Worm (Caenorhabditis elegans) whole organism, early embryonic: Measurements from ENCODE around the gene F14E5.2.
A peak's percentile ranks its signal among the peaks of the same experiment; 100 is the strongest.

Source experiments
- B0310.2 ChIP-seq: sonication (generic microtip); optimal IDR thresholded peaks from 2 replicates; lab custom pipeline; 2016; ENCODE audit warnings: mild to moderate bottlenecking, missing genetic modification characterization, missing compliant biosample characterization
- F13C5.2 ChIP-seq: sonication (generic microtip); optimal IDR thresholded peaks from 2 replicates; lab custom pipeline; 2017; ENCODE audit warnings: mild to moderate bottlenecking, missing genetic modification characterization, inconsistent platforms, missing compliant biosample characterization
- aly-1 ChIP-seq: sonication (generic microtip); optimal IDR thresholded peaks from 2 replicates; lab custom pipeline; 2016; ENCODE audit warnings: missing genetic modification characterization, missing compliant biosample characterization
- ama-1 ChIP-seq: fragments of 150-350 bp; optimal IDR thresholded peaks from 2 replicates; lab custom pipeline; 2014
- ceh-13 ChIP-seq: fragments of 200-800 bp; sonication (Bioruptor generic); optimal IDR thresholded peaks from 2 replicates; lab custom pipeline; 2018; ENCODE audit warnings: mild to moderate bottlenecking, missing genetic modification characterization, missing compliant biosample characterization
- ceh-36 ChIP-seq: sonication (generic microtip); optimal IDR thresholded peaks from 2 replicates; lab custom pipeline; 2016; ENCODE audit warnings: missing genetic modification characterization, inconsistent platforms, missing compliant biosample characterization
- ets-7 ChIP-seq: sonication (generic microtip); optimal IDR thresholded peaks from 2 replicates; lab custom pipeline; 2016; ENCODE audit warnings: missing genotype, missing genetic modification characterization, missing compliant biosample characterization
- flt-1 ChIP-seq: fragments of 200-800 bp; sonication (Bioruptor generic); IDR thresholded peaks from 2 replicates; pipeline ENCODE4 v1.3.6; 2022; ENCODE audit warnings: missing genetic modification characterization, missing compliant biosample characterization
- hmbx-1 ChIP-seq: sonication (generic microtip); optimal IDR thresholded peaks from 2 replicates; lab custom pipeline; 2016; ENCODE audit warnings: mild to moderate bottlenecking, missing genetic modification characterization, missing compliant biosample characterization
- hmg-4 ChIP-seq: fragments of 200-800 bp; sonication (Bioruptor generic); optimal IDR thresholded peaks from 2 replicates; lab custom pipeline; 2018; ENCODE audit warnings: mild to moderate bottlenecking, missing genetic modification characterization, missing compliant biosample characterization
- hnd-1 ChIP-seq: sonication (generic microtip); optimal IDR thresholded peaks from 2 replicates; lab custom pipeline; 2016; ENCODE audit warnings: missing genetic modification characterization, missing compliant biosample characterization
- pes-1 ChIP-seq: fragments of 200-800 bp; sonication (Bioruptor generic); IDR thresholded peaks from 2 replicates; pipeline ENCODE4 v1.3.6; 2022; ENCODE audit warnings: missing genetic modification reagents, missing genetic modification characterization, missing compliant biosample characterization
- scrt-1 ChIP-seq: fragments of 200-800 bp; sonication (Bioruptor generic); IDR thresholded peaks from 2 replicates; pipeline ENCODE4 v1.3.6; 2022; ENCODE audit warnings: missing genetic modification characterization, missing compliant biosample characterization
- sea-1 ChIP-seq: fragments of 200-800 bp; sonication (Bioruptor generic); conservative IDR thresholded peaks from 2 replicates; pipeline ENCODE4 v1.3.6; 2022; ENCODE audit warnings: missing genetic modification characterization, missing compliant biosample characterization
- tbx-11 ChIP-seq: fragments of 200-800 bp; sonication (Bioruptor generic); IDR thresholded peaks from 2 replicates; pipeline ENCODE4 v1.3.6; 2022; ENCODE audit warnings: missing genetic modification characterization, missing compliant biosample characterization
- tbx-37 ChIP-seq: fragments of 200-800 bp; sonication (Bioruptor generic); conservative IDR thresholded peaks from 2 replicates; pipeline ENCODE4 v1.3.6; 2022; ENCODE audit warnings: missing genetic modification reagents, missing genetic modification characterization, missing compliant biosample characterization
- tra-4 ChIP-seq: sonication (generic microtip); optimal IDR thresholded peaks from 2 replicates; lab custom pipeline; 2017; ENCODE audit warnings: missing genetic modification characterization, missing compliant biosample characterization

The F14E5.2 gene

DNA sequence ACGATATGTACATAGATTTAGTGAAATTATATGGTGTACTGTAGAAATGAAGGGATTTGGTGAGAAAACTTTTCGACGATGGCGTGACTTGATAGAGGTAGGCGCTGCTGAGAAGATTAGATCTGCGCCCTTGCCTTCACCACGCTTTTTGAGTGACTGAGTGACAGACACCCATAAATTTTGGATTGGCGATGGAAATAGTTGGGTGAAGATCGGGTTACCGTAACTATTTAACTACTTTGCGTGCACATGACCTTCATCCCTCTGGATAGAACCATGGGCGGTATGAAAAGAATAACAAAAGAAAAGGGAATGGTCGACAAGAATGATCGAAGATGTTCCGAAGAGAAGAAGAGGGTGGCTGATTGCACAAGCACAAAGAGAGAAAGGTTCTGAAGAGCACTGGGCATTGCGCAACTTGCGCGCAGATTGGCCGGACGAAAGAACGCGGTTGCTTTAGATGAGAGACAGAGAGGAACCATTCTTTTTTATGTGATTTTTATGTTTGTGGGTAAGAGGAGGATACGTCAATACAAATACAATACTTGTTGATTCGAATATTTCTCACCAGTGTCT is 13.1 kb downstream of the F14E5.2 start:
- TF ChIP-seq flt-1 (GFP tag; lab: Robert Waterston, UW): no peak
- TF ChIP-seq hmg-4 (GFP tag; lab: Kevin White, UChicago): peak; percentile 21

DNA sequence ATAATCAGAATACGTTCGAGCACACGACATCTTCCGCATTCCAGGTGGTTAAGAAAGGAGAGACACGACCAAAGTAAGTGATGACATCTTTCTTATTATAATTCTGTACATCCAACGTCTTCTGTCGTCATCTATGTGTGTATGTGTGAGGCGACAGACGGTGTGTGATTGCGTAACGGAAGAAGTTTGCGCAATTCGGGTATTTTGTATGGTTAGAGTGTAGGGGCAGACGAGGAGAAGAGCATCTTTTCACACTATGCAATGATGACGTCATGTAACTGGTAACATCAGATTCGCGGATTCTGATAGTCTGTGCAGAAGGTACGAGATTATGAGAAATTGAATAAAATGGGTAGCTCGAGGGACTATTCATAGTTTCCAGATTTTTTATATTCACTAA is 13.6 kb downstream of the F14E5.2 start:
- TF ChIP-seq B0310.2 (tag; lab: Kevin White, UChicago) (no peak), hnd-1 (tag; lab: Kevin White, UChicago) (no peak), ets-7 (no peak), sea-1 (GFP tag; lab: Robert Waterston, UW) (no peak), ceh-36 (no peak), aly-1 (no peak), scrt-1 (GFP tag; lab: Robert Waterston, UW) (no peak), tra-4 (tag; lab: Kevin White, UChicago) (no peak), tbx-37 (GFP tag; lab: Robert Waterston, UW) (no peak), pes-1 (no peak), hmg-4 (GFP tag; lab: Kevin White, UChicago) (no peak), tbx-11 (GFP tag; lab: Robert Waterston, UW) (no peak), F13C5.2 (no peak), flt-1 (GFP tag; lab: Robert Waterston, UW) (no peak), ama-1 (lab: Kevin White, UChicago) (no peak), hmbx-1 (tag; lab: Kevin White, UChicago) (no peak), ceh-13 (GFP tag; lab: Kevin White, UChicago) (no peak)

DNA sequence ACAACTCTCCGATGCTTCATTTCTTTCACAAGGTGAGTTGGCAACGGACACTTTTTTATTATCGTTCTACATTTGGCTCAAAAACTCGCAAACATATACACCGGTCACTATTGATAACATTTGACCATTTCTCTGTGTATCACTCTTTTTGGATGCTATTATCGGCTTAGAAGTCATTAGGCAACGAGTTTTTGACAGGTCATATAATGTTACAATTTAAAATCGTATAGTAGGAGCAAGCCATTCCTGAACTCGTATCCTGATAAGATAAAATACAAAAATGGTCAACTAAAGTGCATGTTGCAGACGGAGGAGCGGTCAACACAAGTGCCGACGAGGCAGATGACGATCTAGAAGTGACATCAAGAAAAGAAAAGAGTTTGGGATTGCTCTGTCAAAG is 15.7 kb downstream of the F14E5.2 start:
- TF ChIP-seq tbx-37 (GFP tag; lab: Robert Waterston, UW): no peak
- no peak for TF ChIP-seq flt-1 (GFP tag; lab: Robert Waterston, UW)
- no peak for TF ChIP-seq ama-1 (lab: Kevin White, UChicago)
- no peak for TF ChIP-seq F13C5.2
- no peak for TF ChIP-seq hnd-1 (tag; lab: Kevin White, UChicago)
- no peak for TF ChIP-seq sea-1 (GFP tag; lab: Robert Waterston, UW)
- no peak for TF ChIP-seq ets-7
- no peak for TF ChIP-seq B0310.2 (tag; lab: Kevin White, UChicago)
- no peak for TF ChIP-seq ceh-36

DNA sequence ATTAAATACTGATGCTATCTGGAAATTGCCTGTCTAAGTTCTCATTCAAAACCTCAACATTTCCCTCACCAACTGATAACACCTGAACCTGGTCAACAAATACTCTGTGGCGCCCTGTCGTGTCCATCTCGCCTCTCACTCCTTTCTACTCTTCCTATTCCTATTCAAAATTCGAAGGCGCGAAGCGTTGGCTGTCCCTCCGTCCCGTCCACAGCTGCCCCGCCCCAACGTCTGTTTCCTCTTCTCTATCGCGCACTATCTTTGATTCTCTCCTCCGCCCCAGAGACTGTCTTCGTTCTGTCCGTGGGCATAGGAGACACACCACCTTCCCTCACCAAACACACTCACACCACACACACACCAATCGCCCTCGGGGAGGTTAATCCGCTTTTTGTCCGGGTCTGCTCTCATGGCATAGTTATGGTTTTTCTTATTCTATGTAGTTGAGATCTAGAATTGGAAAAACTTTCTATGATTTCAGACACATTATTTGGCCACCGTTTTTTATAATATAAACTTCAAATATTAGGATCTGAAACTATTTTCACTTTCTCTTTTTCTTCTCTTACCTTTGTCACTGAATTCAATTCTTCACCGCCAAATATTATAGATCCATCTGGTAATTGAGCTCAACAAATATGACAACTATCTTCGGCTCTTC is 16.5 kb downstream of the F14E5.2 start, which contains the start of gene efl-3:
Gene efl-3 (plus strand): TSS at position 611 of the 661 bp plus-strand sequence.
- no peak for TF ChIP-seq tra-4 (tag; lab: Kevin White, UChicago)
- TF ChIP-seq B0310.2 (tag; lab: Kevin White, UChicago): no peak
- TF ChIP-seq F13C5.2: no peak
- 0 out of 2 replicates have a peak, but pooled peaks have one; percentile 58 for TF ChIP-seq scrt-1 (GFP tag; lab: Robert Waterston, UW)
- TF ChIP-seq sea-1 (GFP tag; lab: Robert Waterston, UW): no peak
- TF ChIP-seq tbx-37 (GFP tag; lab: Robert Waterston, UW): no peak
- TF ChIP-seq ceh-13 (GFP tag; lab: Kevin White, UChicago): no peak
- TF ChIP-seq pes-1: no peak
- TF ChIP-seq hmg-4 (GFP tag; lab: Kevin White, UChicago): peak; percentile 63
- no peak for TF ChIP-seq tbx-11 (GFP tag; lab: Robert Waterston, UW)
- no peak for TF ChIP-seq ama-1 (lab: Kevin White, UChicago)
- peak; percentile 43 for TF ChIP-seq aly-1
- no peak for TF ChIP-seq flt-1 (GFP tag; lab: Robert Waterston, UW)
- no peak for TF ChIP-seq hnd-1 (tag; lab: Kevin White, UChicago)
- TF ChIP-seq ets-7: no peak
- no peak for TF ChIP-seq hmbx-1 (tag; lab: Kevin White, UChicago)
- peak; percentile 21 for TF ChIP-seq ceh-36

DNA sequence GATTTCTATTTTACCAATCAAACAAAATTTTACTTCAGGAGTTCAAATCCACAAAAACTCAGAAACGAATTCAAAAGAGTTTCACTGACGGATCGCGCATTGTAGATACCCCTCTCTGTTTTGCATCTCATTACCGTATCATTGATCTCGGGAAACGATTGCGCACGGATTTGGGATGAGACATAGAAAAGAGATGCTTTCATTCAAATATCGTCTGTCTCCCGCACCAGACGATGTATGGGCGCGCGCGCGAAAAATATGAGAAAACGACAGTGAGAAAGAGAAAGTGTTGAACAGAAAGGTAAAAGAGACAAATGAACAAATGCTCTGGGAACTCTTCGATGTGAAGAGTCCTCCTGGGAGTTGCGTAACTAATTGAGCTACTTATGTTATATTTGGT is 17.7 kb downstream of the F14E5.2 start:
- TF ChIP-seq tbx-37 (GFP tag; lab: Robert Waterston, UW) (no peak), B0310.2 (tag; lab: Kevin White, UChicago) (no peak), hmbx-1 (tag; lab: Kevin White, UChicago) (no peak), sea-1 (GFP tag; lab: Robert Waterston, UW) (no peak), flt-1 (GFP tag; lab: Robert Waterston, UW) (no peak), tra-4 (tag; lab: Kevin White, UChicago) (no peak)

DNA sequence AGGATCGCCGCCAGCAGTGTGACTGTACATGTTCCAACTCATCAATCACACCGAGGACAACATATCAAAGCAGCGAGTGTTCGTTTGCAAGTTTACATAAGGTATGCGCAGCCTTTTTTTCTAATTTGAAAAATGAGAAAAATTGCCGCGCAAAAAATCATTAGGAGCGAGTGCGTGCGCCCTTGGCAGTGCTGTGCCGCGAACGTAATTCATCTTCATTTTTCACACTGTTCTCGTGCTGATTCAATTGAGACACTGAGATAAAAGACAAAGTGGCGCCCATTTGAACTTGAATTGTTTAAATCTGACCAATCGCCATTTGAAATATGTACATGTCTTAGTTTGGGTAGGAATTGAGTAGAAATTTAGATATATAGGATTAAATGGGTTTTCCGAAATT is 19.1 kb downstream of the F14E5.2 start:
- TF ChIP-seq tbx-11 (GFP tag; lab: Robert Waterston, UW) (no peak), sea-1 (GFP tag; lab: Robert Waterston, UW) (no peak), aly-1 (no peak), hmg-4 (GFP tag; lab: Kevin White, UChicago) (no peak), tbx-37 (GFP tag; lab: Robert Waterston, UW) (no peak), hmbx-1 (tag; lab: Kevin White, UChicago) (no peak), ama-1 (lab: Kevin White, UChicago) (no peak), pes-1 (no peak), tra-4 (tag; lab: Kevin White, UChicago) (no peak), scrt-1 (GFP tag; lab: Robert Waterston, UW) (no peak), B0310.2 (tag; lab: Kevin White, UChicago) (no peak), flt-1 (GFP tag; lab: Robert Waterston, UW) (no peak)

DNA sequence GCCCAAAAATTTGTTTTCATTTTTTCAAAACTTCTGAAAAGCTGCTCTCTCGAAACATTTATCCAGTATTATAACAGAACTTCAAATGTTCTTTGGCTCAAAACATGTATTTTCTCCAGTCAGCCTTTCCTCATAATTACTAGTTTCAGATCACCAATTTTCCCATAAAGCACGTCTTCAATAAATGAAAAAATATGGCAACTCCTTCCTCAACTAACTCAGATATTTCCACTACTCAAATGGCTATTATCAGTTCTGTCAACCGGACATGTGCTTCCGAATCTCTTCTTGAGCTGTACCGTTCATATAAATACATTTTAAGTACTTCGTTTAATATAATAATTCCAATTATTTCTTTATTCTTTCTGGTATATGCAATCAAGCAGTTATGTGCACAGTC is 21.2 kb downstream of the F14E5.2 start, which contains the start of gene sra-13:
Gene sra-13 (plus strand): TSS at position 195 of the 400 bp plus-strand sequence.
- no peak for TF ChIP-seq ceh-13 (GFP tag; lab: Kevin White, UChicago)
- TF ChIP-seq F13C5.2: no peak
- no peak for TF ChIP-seq ceh-36
- no peak for TF ChIP-seq flt-1 (GFP tag; lab: Robert Waterston, UW)
- no peak for TF ChIP-seq pes-1
